Fruit fly (Drosophila melanogaster) whole organism, adult: ENCODE data around the gene GMF.

ENCODE experiments used
- CG12768 ChIP-seq: fragments of 200-800 bp; sonication (Bioruptor generic); optimal IDR thresholded peaks from 2 replicates; lab custom pipeline; 2017; ENCODE audit warnings: missing biosample characterization, missing genetic modification characterization, mild to moderate bottlenecking, moderate library complexity, missing genetic modification reagents
- CG1620 ChIP-seq: fragments of 200-800 bp; sonication (Bioruptor generic); optimal IDR thresholded peaks from 2 replicates; lab custom pipeline; 2016; ENCODE audit warnings: missing biosample characterization, missing genetic modification characterization
- CG33017 ChIP-seq: fragments of 200-800 bp; sonication (Bioruptor generic); optimal IDR thresholded peaks from 2 replicates; lab custom pipeline; 2018; ENCODE audit warnings: missing biosample characterization, mild to moderate bottlenecking, missing genetic modification characterization, moderate library complexity
- toe ChIP-seq: fragments of 200-800 bp; sonication (Bioruptor generic); optimal IDR thresholded peaks from 2 replicates; lab custom pipeline; 2016; ENCODE audit warnings: missing biosample characterization, missing genetic modification characterization

dm6 chr2L:16282856-16283255, 19.9 kb downstream of the GMF start:
- TF ChIP-seq CG33017: no peak
- TF ChIP-seq CG1620 (GFP tag; lab: Kevin White, UChicago): no peak
- no peak for TF ChIP-seq CG12768
- TF ChIP-seq toe (GFP tag; lab: Kevin White, UChicago): no peak
